Worm (Caenorhabditis elegans) whole organism, late embryonic: ENCODE measurements around the gene skr-8.

Experiments used
- C08G9.2 ChIP-seq: sonication (generic microtip); optimal IDR thresholded peaks from 2 replicates; lab custom pipeline; 2016; ENCODE audit warnings: mild to moderate bottlenecking, missing genetic modification characterization, moderate library complexity, missing compliant biosample characterization
- C38D4.7 ChIP-seq: fragments of 200-800 bp; sonication (Bioruptor generic); optimal IDR thresholded peaks from 2 replicates; lab custom pipeline; 2018; ENCODE audit warnings: mild to moderate bottlenecking, missing genetic modification characterization, moderate library complexity, missing compliant biosample characterization
- F13H6.1 ChIP-seq: sonication (generic microtip); optimal IDR thresholded peaks from 2 replicates; lab custom pipeline; 2016; ENCODE audit warnings: missing genetic modification characterization, missing compliant biosample characterization
- T23F11.4 ChIP-seq: fragments of 200-800 bp; sonication (Bioruptor generic); optimal IDR thresholded peaks from 2 replicates; lab custom pipeline; 2018; ENCODE audit warnings: mild to moderate bottlenecking, missing genetic modification characterization, missing compliant biosample characterization
- ahr-1 ChIP-seq: sonication (generic microtip); optimal IDR thresholded peaks from 2 replicates; lab custom pipeline; 2016; ENCODE audit warnings: missing genetic modification characterization, missing compliant biosample characterization
- ceh-19 ChIP-seq: fragments of 200-800 bp; sonication (Bioruptor generic); optimal IDR thresholded peaks from 2 replicates; lab custom pipeline; 2018; ENCODE audit warnings: mild to moderate bottlenecking, missing genetic modification characterization, missing compliant biosample characterization
- ceh-2 ChIP-seq: sonication (generic microtip); optimal IDR thresholded peaks from 2 replicates; lab custom pipeline; 2016; ENCODE audit warnings: missing genotype, missing genetic modification characterization, missing compliant biosample characterization
- ceh-24 ChIP-seq: sonication (generic microtip); optimal IDR thresholded peaks from 2 replicates; lab custom pipeline; 2016; ENCODE audit warnings: mild to moderate bottlenecking, missing genetic modification characterization, missing compliant biosample characterization
- ceh-31 ChIP-seq: sonication (generic microtip); optimal IDR thresholded peaks from 2 replicates; lab custom pipeline; 2016; ENCODE audit warnings: missing genetic modification characterization, missing compliant biosample characterization
- ceh-48 ChIP-seq: sonication (generic microtip); optimal IDR thresholded peaks from 2 replicates; lab custom pipeline; 2016; ENCODE audit warnings: missing genetic modification characterization, inconsistent platforms, missing compliant biosample characterization
- ceh-9 ChIP-seq: sonication (generic microtip); optimal IDR thresholded peaks from 2 replicates; lab custom pipeline; 2016; ENCODE audit warnings: mild to moderate bottlenecking, missing genetic modification characterization, inconsistent platforms, missing compliant biosample characterization
- eyg-1 ChIP-seq: sonication (generic microtip); optimal IDR thresholded peaks from 2 replicates; lab custom pipeline; 2016; ENCODE audit warnings: missing genotype, missing genetic modification characterization, missing compliant biosample characterization
- fax-1 ChIP-seq: sonication (generic microtip); optimal IDR thresholded peaks from 2 replicates; lab custom pipeline; 2016; ENCODE audit warnings: missing genotype, missing genetic modification characterization, missing compliant biosample characterization
- fkh-6 ChIP-seq: sonication (generic microtip); optimal IDR thresholded peaks from 2 replicates; lab custom pipeline; 2016; ENCODE audit warnings: missing genetic modification characterization, missing compliant biosample characterization
- hlh-13 ChIP-seq: fragments of 200-800 bp; sonication (Bioruptor generic); optimal IDR thresholded peaks from 2 replicates; lab custom pipeline; 2018; ENCODE audit warnings: mild to moderate bottlenecking, missing genetic modification characterization, missing compliant biosample characterization
- hlh-15 ChIP-seq: sonication (generic microtip); optimal IDR thresholded peaks from 2 replicates; lab custom pipeline; 2016; ENCODE audit warnings: missing genetic modification characterization, missing compliant biosample characterization
- hlh-30 ChIP-seq: sonication (generic microtip); optimal IDR thresholded peaks from 2 replicates; lab custom pipeline; 2017; ENCODE audit warnings: antibody characterized with exemption, missing genetic modification characterization, missing compliant biosample characterization; ENCODE audit not compliant: insufficient read depth
- lim-6 ChIP-seq: sonication (generic microtip); optimal IDR thresholded peaks from 2 replicates; lab custom pipeline; 2016; ENCODE audit warnings: missing genetic modification characterization, missing compliant biosample characterization
- lin-11 ChIP-seq: fragments of 200-800 bp; sonication (Bioruptor generic); optimal IDR thresholded peaks from 2 replicates; lab custom pipeline; 2018; ENCODE audit warnings: mild to moderate bottlenecking, missing genetic modification characterization, missing compliant biosample characterization
- nfya-1 ChIP-seq: sonication (generic microtip); optimal IDR thresholded peaks from 2 replicates; lab custom pipeline; 2017; ENCODE audit warnings: missing genetic modification characterization, mild to moderate bottlenecking, missing compliant biosample characterization, antibody characterized with exemption, moderate library complexity
- nhr-11 ChIP-seq: fragments of 150-350 bp; optimal IDR thresholded peaks from 2 replicates; lab custom pipeline; 2014; ENCODE audit warnings: missing biosample characterization, missing genetic modification characterization
- nhr-232 ChIP-seq: sonication (generic microtip); optimal IDR thresholded peaks from 2 replicates; lab custom pipeline; 2016; ENCODE audit warnings: missing genetic modification characterization, missing compliant biosample characterization
- pax-1 ChIP-seq: fragments of 150-350 bp; optimal IDR thresholded peaks from 2 replicates; lab custom pipeline; 2014; ENCODE audit warnings: missing biosample characterization, missing genetic modification characterization
- pqm-1 ChIP-seq: sonication (generic microtip); optimal IDR thresholded peaks from 2 replicates; lab custom pipeline; 2016; ENCODE audit warnings: missing genetic modification characterization, missing compliant biosample characterization
- sox-2 ChIP-seq: fragments of 200-800 bp; sonication (Bioruptor generic); IDR thresholded peaks from 2 replicates; pipeline ENCODE4 v1.3.6; 2022; ENCODE audit warnings: missing genetic modification reagents, missing genetic modification characterization, missing compliant biosample characterization
- tbx-2 ChIP-seq: sonication (generic microtip); optimal IDR thresholded peaks from 2 replicates; lab custom pipeline; 2016; ENCODE audit warnings: missing genetic modification characterization, missing compliant biosample characterization
- ttx-3 ChIP-seq: sonication (generic microtip); optimal IDR thresholded peaks from 2 replicates; lab custom pipeline; 2016; ENCODE audit warnings: missing genetic modification reagents, missing genetic modification characterization, missing compliant biosample characterization
- unc-42 ChIP-seq: sonication (generic microtip); optimal IDR thresholded peaks from 2 replicates; lab custom pipeline; 2016; ENCODE audit warnings: missing genotype, missing genetic modification characterization, missing compliant biosample characterization
- unc-55 ChIP-seq: sonication (generic microtip); optimal IDR thresholded peaks from 2 replicates; lab custom pipeline; 2017; ENCODE audit warnings: missing biosample characterization, missing genetic modification reagents, missing genetic modification characterization
- unc-86 ChIP-seq: sonication (generic microtip); optimal IDR thresholded peaks from 2 replicates; lab custom pipeline; 2016; ENCODE audit warnings: missing genetic modification characterization, missing compliant biosample characterization
- ztf-16 ChIP-seq: sonication (generic microtip); optimal IDR thresholded peaks from 2 replicates; lab custom pipeline; 2017; ENCODE audit warnings: missing genetic modification characterization, missing compliant biosample characterization

skr-8 gene

DNA sequence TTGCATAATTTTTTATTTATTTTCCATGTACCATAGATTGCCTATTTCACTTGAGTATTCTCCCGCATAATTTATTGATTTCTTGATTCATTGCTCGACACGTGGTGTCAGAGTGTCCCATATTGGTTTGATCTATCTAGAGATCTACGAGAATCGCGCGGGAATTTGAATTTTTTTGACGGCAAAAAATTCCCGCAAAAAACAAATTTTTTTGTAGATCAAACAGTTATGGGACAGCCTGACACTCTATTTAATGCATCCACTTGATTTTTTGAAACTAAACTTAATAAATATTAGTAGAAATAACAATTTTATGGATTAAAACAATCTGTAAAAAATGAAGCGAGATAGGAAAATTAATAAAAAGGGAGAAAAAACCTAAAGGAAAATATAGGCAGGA, 39.7 kb downstream of the skr-8 start:
- TF ChIP-seq hlh-15 (tag; lab: Kevin White, UChicago) (no peak), unc-86 (tag; lab: Kevin White, UChicago) (no peak), unc-55 (GFP tag; lab: Kevin White, UChicago) (no peak), fax-1 (tag; lab: Kevin White, UChicago) (no peak), tbx-2 (tag; lab: Kevin White, UChicago) (no peak), ceh-9 (tag; lab: Kevin White, UChicago) (no peak), C08G9.2 (no peak), sox-2 (no peak)

- TF ChIP-seq unc-42 (peak; percentile 2), ceh-24 (tag; lab: Kevin White, UChicago) (no peak), nhr-11 (tag; lab: Kevin White, UChicago) (no peak), ttx-3 (tag; lab: Kevin White, UChicago) (no peak), ceh-2 (tag; lab: Kevin White, UChicago) (no peak), C08G9.2 (no peak), unc-86 (tag; lab: Kevin White, UChicago) (no peak), pqm-1 (no peak)
- TF ChIP-seq, all 69 proteins: peak for 1
These were observed 44.4 kb downstream of the skr-8 start for ce11 chrIV:17121058-17121773.

DNA sequence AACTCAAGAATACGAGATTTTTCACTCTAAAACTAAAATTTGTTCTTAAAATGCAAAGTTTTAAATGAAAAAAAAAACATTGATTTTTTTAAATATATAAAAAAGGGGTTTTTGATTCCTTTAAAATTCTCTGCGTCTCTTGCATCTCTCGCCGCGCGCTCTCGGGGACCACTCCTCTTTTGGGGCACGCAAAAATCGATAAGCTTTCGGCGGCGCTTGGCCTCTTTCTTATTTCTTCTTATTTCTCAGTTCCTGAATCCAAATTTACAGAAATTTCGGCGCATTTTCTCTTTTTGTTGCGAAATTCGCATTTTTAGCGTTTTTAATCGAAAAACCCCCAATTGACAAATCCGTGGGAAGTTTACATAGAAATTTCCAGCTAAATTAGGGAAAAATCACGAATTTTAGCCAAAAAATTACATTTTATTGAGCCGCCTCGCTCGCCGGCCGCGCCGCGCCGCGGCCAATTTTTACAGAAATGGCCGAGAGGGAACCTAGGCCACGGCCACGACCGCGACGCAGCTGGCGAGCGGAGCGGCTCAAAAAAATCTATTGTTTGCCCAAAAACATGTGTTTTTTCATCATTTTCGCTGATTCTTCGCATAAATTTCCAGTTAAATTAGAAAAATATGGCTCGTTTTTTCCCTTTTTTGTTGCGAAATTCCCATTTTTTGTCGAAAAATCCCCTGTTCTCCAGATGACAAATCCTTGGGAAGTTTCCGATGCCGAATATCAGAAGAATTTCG, 46.5 kb downstream of the skr-8 start, which contains the start of gene itsn-1:
itsn-1 (plus strand) TSS at position 696 of the 746 bp plus-strand sequence.
- TF ChIP-seq ceh-48 (peak; percentile 93), ceh-19 (GFP tag; lab: Kevin White, UChicago) (no peak)

DNA sequence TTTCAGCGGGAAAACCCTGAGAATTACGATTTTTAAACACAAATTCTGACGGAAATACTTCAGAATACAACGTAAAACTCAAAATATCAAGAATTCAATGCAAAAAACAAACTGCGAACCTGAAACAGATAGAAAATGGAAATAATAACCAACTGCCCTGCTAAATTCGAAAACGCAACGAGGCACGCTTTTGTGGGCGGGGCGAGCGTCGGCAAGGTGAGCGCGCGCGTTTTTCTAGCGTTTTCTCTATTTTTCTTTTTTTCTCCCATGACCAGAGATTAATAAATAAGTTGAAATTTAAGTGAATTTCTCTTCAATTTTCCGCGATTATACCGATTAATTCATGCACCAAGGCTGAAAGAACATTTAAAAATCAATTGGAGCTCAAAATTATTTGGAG, 47.0 kb downstream of the skr-8 start, which contains the start of gene uaf-2:
uaf-2 (minus strand) TSS at position 183 of the 400 bp plus-strand sequence.
- TF ChIP-seq lin-11, result no peak
- TF ChIP-seq lim-6 (tag; lab: Kevin White, UChicago), result no peak
- TF ChIP-seq hlh-15 (tag; lab: Kevin White, UChicago), result no peak
- TF ChIP-seq ceh-31 (tag; lab: Kevin White, UChicago), result peak; percentile 27
- TF ChIP-seq nfya-1 (tag; lab: Kevin White, UChicago), result peak; percentile 55

ce11 chrIV:17116821-17117220, 48.8 kb downstream of the skr-8 start:
- TF ChIP-seq eyg-1 (tag; lab: Kevin White, UChicago) (no peak), hlh-30 (no peak), C38D4.7 (no peak), ahr-1 (no peak), hlh-13 (GFP tag; lab: Kevin White, UChicago) (no peak), pax-1 (tag; lab: Kevin White, UChicago) (no peak), fax-1 (tag; lab: Kevin White, UChicago) (no peak), ztf-16 (no peak), sox-2 (no peak)

DNA sequence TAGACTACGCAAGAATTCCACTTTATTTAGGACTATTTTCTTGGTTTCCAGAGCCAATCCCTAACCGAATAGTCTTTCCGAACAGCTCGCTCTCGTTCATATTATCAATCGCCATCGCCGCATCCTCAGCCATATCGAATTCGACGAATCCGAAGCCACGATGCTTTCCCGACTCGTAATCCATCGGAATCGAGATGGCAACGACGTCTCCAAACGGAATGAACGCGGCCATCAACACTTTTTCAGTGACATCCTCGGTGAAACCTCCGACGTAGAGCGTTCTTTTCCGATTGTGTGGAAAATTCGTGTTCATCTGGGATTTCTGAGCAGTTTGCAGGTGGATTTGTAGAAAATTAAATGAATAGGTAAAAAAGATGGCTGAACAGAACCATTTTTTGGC, 49.3 kb downstream of the skr-8 start, which contains the start of gene cyn-13:
cyn-13 (minus strand) TSS at position 313 of the 400 bp plus-strand sequence.
- TF ChIP-seq unc-42 (no peak), nhr-232 (no peak), T23F11.4 (GFP tag; lab: Kevin White, UChicago) (no peak), ttx-3 (tag; lab: Kevin White, UChicago) (no peak), lim-6 (tag; lab: Kevin White, UChicago) (no peak), F13H6.1 (tag; lab: Kevin White, UChicago) (no peak), fkh-6 (no peak)
